Fruit fly (Drosophila melanogaster): ENCODE data around the gene PolI.

The PolI gene

dm6 chr3R:8224726-8225460 lies 8.4 kb upstream of the PolI start (continued):
- TF ChIP-seq H2.0 (GFP tag; IDR thresholded peaks at IDR 0.05), result no peak
- no peak for TF ChIP-seq CG10462 (GFP tag; optimal IDR thresholded peaks at IDR 0.05)
- TF ChIP-seq CG30020 (tag; optimal IDR thresholded peaks at IDR 0.05), result no peak
- no peak for TF ChIP-seq B-H2 (GFP tag; optimal IDR thresholded peaks at IDR 0.05)
- no peak for TF ChIP-seq dm (GFP tag; optimal IDR thresholded peaks at IDR 0.05)
- TF ChIP-seq CG10565 (GFP tag; optimal IDR thresholded peaks at IDR 0.05), result no peak
- no peak for TF ChIP-seq CG10959 (GFP tag; IDR thresholded peaks at IDR 0.05)
- TF ChIP-seq esg (GFP tag; conservative IDR thresholded peaks at IDR 0.05), result no peak
- no peak for TF ChIP-seq CG18476 (GFP tag; optimal IDR thresholded peaks at IDR 0.05)
- TF ChIP-seq eve (GFP tag; optimal IDR thresholded peaks at IDR 0.05), result no peak
- TF ChIP-seq CoRest (tag; optimal IDR thresholded peaks at IDR 0.05), result no peak
- TF ChIP-seq CG30431 (GFP tag; optimal IDR thresholded peaks at IDR 0.05), result no peak
- TF ChIP-seq sim (GFP tag; IDR thresholded peaks at IDR 0.05), result no peak
- TF ChIP-seq CG10209 (GFP tag; optimal IDR thresholded peaks at IDR 0.05), result no peak
- TF ChIP-seq CG18262 (tag; optimal IDR thresholded peaks at IDR 0.05), result peak; percentile 53
- no peak for TF ChIP-seq sens-2 (GFP tag; IDR thresholded peaks at IDR 0.05)
- no peak for TF ChIP-seq CG12071 (GFP tag; optimal IDR thresholded peaks at IDR 0.05)
- no peak for TF ChIP-seq CG9876 (GFP tag; optimal IDR thresholded peaks at IDR 0.05)
- no peak for TF ChIP-seq CG32772 (GFP tag; IDR thresholded peaks at IDR 0.05)
- peak; percentile 15 for TF ChIP-seq Spps (tag; optimal IDR thresholded peaks at IDR 0.05)
- TF ChIP-seq CG4820 (GFP tag; optimal IDR thresholded peaks at IDR 0.05), result no peak
- TF ChIP-seq insv (GFP tag; optimal IDR thresholded peaks at IDR 0.05), result no peak
- TF ChIP-seq ttk (GFP tag; IDR thresholded peaks at IDR 0.05), result 0 out of 2 replicates have a peak, but pooled peaks have one; percentile 37
- no peak for TF ChIP-seq CG9817 (tag; optimal IDR thresholded peaks at IDR 0.05)
- TF ChIP-seq zen2 (GFP tag; IDR thresholded peaks at IDR 0.05; ENCODE audit: partially characterized antibody), result no peak
- TF ChIP-seq eyg (GFP tag; optimal IDR thresholded peaks at IDR 0.05), result no peak
- no peak for TF ChIP-seq mirr (GFP tag; optimal IDR thresholded peaks at IDR 0.05)
- TF ChIP-seq CG7839 (tag; optimal IDR thresholded peaks at IDR 0.05), result no peak
- peak; percentile 45 for TF ChIP-seq dmrt11E (tag; optimal IDR thresholded peaks at IDR 0.05)
- no peak for TF ChIP-seq hbn (GFP tag; IDR thresholded peaks at IDR 0.05; ENCODE audit: partially characterized antibody)
- TF ChIP-seq Blimp-1 (GFP tag; optimal IDR thresholded peaks at IDR 0.05), result peak; percentile 31
- no peak for TF ChIP-seq CG17829 (tag; optimal IDR thresholded peaks at IDR 0.05)
- TF ChIP-seq B-H1 (GFP tag; IDR thresholded peaks at IDR 0.05), result no peak
- no peak for TF ChIP-seq Taf1 (GFP tag; IDR thresholded peaks at IDR 0.05)
- no peak for TF ChIP-seq Dad (GFP tag; optimal IDR thresholded peaks at IDR 0.05)
- TF ChIP-seq CG8478 (optimal IDR thresholded peaks at IDR 0.05), result no peak
- no peak for TF ChIP-seq CG8924 (tag; optimal IDR thresholded peaks at IDR 0.05)
- TF ChIP-seq CG14014 (GFP tag; IDR thresholded peaks at IDR 0.05), result no peak
- no peak for TF ChIP-seq Doc2 (GFP tag; IDR thresholded peaks at IDR 0.05)
- TF ChIP-seq CG2129 (GFP tag; IDR thresholded peaks at IDR 0.05; ENCODE audit: partially characterized antibody), result no peak
- no peak for TF ChIP-seq MTF-1 (GFP tag; optimal IDR thresholded peaks at IDR 0.05; ENCODE audit: borderline replicate concordance)
- no peak for TF ChIP-seq HLH3B (GFP tag; IDR thresholded peaks at IDR 0.05)
- no peak for TF ChIP-seq sob (GFP tag; IDR thresholded peaks at IDR 0.05)
- no peak for TF ChIP-seq ssp (GFP tag; IDR thresholded peaks at IDR 0.05)
- TF ChIP-seq Bdp1 (GFP tag; optimal IDR thresholded peaks at IDR 0.05), result no peak
- no peak for TF ChIP-seq CG11723 (GFP tag; optimal IDR thresholded peaks at IDR 0.05)
- no peak for TF ChIP-seq CG13624 (GFP tag; optimal IDR thresholded peaks at IDR 0.05)
- no peak for TF ChIP-seq Optix (GFP tag; IDR thresholded peaks at IDR 0.05)
- no peak for TF ChIP-seq Dll (GFP tag; IDR thresholded peaks at IDR 0.05; ENCODE audit: partially characterized antibody)
- TF ChIP-seq CG5245 (GFP tag; optimal IDR thresholded peaks at IDR 0.05), result no peak
- TF ChIP-seq en (GFP tag; optimal IDR thresholded peaks at IDR 0.05), result no peak
